Worm (Caenorhabditis elegans) whole organism, dauer: Measurements from ENCODE around the gene B0524.3.

Experiments used
- unc-62 ChIP-seq: sonication (generic microtip); optimal IDR thresholded peaks from 2 replicates; lab custom pipeline; 2017; ENCODE audit warnings: missing biosample characterization, missing genetic modification reagents, missing genetic modification characterization

B0524.3 gene

ce11 chrIII:1887354-1887753 lies at the start of gene B0524.3:
B0524.3 (plus strand) TSS chrIII:1887654.
- no peak for TF ChIP-seq unc-62

DNA sequence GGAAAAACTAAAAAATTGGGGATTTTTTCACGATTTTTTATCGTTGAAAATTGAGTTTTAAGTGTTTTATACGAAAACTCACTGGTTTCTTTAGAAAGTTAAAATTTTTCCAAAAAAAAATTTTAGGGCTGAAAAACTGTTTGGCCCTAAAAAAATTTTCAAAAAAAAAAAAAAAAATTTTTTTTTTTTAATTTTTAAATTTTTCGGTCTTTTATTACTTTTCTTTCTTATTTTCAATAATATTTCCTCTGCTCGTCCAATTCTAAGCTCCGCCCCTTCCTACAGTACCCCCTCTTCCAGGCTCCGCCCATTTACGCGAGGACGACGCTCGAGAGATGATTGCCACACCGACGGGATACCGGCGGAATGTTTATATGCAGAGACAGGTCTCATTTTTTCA lies 38.7 kb upstream of the B0524.3 start, which contains the start of gene pqn-82:
TSS of gene pqn-82 (plus strand) at position 301 of the 400 bp plus-strand sequence.
- no peak for TF ChIP-seq unc-62

- no peak for TF ChIP-seq unc-62
Observed at ce11 chrIII:1852126-1852717, 35.2 kb upstream of the B0524.3 start.

DNA sequence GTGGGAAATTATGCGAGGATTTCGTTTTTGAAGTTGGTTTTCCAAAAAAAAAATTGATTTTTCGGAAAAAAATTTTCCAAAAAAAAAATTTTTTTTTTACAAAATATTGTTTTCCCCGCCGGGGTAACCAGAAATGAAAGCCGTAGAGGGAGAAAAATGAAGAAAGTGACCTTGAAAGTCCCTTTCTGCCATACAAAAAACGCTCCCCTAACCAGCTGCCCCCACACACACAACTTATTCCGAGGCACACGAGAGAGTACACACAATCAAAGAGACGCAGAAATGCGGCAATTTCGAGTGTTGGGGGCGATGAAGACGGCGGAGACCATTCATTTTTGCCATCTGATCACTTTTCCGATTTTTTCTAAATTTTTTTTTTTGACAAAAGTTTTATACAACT lies 33.5 kb upstream of the B0524.3 start:
- TF ChIP-seq unc-62 = no peak

ce11 chrIII:1855092-1855491 lies 32.4 kb upstream of the B0524.3 start, which contains the start of gene hlh-33:
hlh-33 (plus strand) TSS chrIII:1855392.
- TF ChIP-seq unc-62 = no peak

- TF ChIP-seq unc-62 = no peak
Observed at ce11 chrIII:1856175-1856574, 31.3 kb upstream of the B0524.3 start.

DNA sequence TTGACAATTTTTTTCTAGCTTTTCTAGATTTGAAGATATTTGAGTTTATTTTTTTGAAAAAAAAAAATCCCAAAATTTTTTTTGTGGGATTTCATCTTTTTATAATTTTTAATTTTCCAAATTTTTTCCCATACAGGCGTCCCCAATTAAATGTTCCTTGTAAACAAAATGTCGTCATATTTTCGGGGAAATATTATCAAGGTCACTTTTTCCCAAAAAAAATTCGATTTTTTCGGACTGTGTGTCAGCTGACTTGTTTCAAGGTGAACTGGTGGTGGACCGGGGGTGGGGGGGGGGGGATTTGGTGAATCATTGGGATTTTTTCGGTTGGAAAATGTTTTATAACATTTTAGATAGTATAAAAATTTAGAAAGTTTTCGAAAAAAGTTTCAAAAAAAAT lies 30.8 kb upstream of the B0524.3 start:
- no peak for TF ChIP-seq unc-62

ce11 chrIII:1859532-1859931 lies 27.9 kb upstream of the B0524.3 start, which contains the start of gene ddp-1:
ddp-1 (plus strand) TSS chrIII:1859888.
- no peak for TF ChIP-seq unc-62

ce11 chrIII:1860129-1860528 lies 27.3 kb upstream of the B0524.3 start, which contains the start of gene ttc-7:
ttc-7 (plus strand) TSS chrIII:1860429.
- no peak for TF ChIP-seq unc-62

DNA sequence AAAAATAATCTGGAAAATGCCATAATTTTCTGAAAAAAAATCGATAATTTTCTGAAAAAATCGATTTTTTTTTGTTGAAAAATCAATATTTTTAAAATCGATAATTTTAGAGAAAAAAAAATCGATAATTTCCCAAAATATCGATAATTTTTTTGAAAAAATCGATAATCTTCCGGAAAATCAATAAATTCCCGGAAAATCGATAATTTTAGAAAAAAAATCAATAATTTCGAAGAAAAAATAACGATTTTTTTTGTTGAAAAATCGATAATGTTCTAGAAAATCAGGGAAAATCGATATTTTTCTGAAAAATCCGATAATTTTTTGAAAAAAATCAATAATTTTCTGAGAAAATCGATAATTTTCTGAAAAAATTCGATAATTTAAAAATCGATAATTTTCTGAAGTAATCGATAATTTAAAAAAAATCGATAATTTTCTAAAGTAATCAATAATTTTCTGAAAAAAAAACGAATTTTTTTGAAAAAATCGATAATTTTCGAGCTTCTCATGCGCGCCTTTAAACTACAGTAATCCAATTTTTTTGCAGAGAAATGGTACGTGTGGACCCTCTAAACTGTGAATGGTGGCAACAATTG lies 11.1 kb upstream of the B0524.3 start:
- TF ChIP-seq unc-62 = no peak

- TF ChIP-seq unc-62 = no peak
Observed at ce11 chrIII:1877189-1877588, 10.3 kb upstream of the B0524.3 start.

ce11 chrIII:1878065-1878464 lies 9.4 kb upstream of the B0524.3 start, which contains the start of gene smi-1:
smi-1 (plus strand) TSS chrIII:1878365.
- TF ChIP-seq unc-62 = no peak

DNA sequence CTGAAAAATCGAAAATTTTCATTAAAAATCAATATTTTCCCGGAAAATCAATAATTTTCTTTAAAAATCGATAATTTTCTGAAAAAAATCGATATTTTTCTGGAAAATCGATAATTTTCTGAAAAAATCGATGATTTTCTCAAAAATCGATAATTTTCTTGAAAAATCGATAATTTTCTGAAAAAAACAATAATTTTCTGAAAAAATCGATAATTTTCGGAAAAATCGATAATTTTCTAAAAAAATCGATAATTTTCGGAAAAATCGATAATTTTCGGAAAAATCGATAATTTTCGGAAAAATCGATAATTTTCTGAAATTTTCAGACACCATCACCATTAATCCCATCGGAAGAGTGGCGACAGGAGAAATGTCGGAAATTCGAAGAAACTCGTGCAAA lies 8.5 kb upstream of the B0524.3 start:
- no peak for TF ChIP-seq unc-62

- no peak for TF ChIP-seq unc-62
Observed at ce11 chrIII:1880221-1880620, 7.2 kb upstream of the B0524.3 start.

DNA sequence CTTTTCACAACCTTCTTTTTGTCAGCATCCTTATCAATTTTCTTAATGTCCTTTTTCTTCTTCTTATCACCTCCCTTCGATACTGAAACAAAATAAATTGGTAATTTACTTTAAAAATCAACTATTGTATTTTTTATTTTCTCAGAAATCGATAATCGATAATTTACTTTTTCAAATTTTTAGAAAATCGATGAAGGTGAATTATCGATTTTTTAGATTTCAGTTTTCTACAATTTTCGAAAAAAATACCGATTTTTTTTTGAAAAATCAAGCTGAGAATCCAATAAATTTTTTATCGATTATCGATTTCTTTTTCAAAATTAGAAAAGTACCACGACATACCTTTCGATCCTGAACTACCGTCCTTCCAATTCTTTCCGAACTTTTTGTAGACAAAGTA lies 4.8 kb upstream of the B0524.3 start:
- no peak for TF ChIP-seq unc-62

- TF ChIP-seq unc-62 = no peak
Observed at ce11 chrIII:1886914-1887313, 540 bp upstream of the B0524.3 start.

DNA sequence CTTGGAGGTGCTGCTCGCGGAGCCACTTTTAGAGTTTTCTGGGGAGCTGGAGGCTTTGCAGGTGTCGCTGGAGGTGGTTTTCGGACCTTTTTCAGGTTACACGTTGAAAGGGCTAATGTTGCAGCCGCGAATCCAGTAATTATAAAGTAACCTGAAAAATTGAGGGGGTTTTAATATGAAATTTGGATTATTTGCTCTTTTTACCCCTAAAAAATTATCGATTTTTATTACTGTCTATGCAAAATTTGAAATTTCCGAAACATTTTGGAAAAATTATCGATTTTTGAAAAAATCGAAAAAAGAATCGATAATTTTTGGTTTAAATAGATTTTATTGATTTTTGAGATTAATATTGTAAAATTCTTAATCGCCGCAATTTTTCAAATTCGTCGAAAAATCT lies 6.0 kb downstream of the B0524.3 start:
- TF ChIP-seq unc-62 = no peak

- TF ChIP-seq unc-62 = no peak
Observed at ce11 chrIII:1893851-1894250, 6.4 kb downstream of the B0524.3 start, which contains the start of the genes B0524.5 and B0524.2. B0524.5 (minus strand) TSS chrIII:1893890. B0524.2 (plus strand) TSS chrIII:1894057.
